Fruit fly (Drosophila melanogaster): ENCODE data around the gene CG9641.

CG9641 gene

dm6 chr2L:2944509-2944908 is 32.2 kb downstream of the CG9641 start (continued):
- TF ChIP-seq NfI (GFP tag; optimal IDR thresholded peaks at IDR 0.05): no peak
- TF ChIP-seq CG5180 (GFP tag; optimal IDR thresholded peaks at IDR 0.05): no peak
- TF ChIP-seq dm (GFP tag; optimal IDR thresholded peaks at IDR 0.05): no peak
- TF ChIP-seq oc (tag; optimal IDR thresholded peaks at IDR 0.05): no peak
- no peak for TF ChIP-seq TFAM (GFP tag; optimal IDR thresholded peaks at IDR 0.05)
- no peak for TF ChIP-seq CG31388 (GFP tag; optimal IDR thresholded peaks at IDR 0.05)
- TF ChIP-seq CG3838 (GFP tag; optimal IDR thresholded peaks at IDR 0.05): no peak
- no peak for TF ChIP-seq tio (GFP tag; optimal IDR thresholded peaks at IDR 0.05)
- TF ChIP-seq psq (GFP tag; optimal IDR thresholded peaks at IDR 0.05): no peak
- TF ChIP-seq CG12391 (tag; optimal IDR thresholded peaks at IDR 0.05): no peak
- no peak for TF ChIP-seq crp (GFP tag; optimal IDR thresholded peaks at IDR 0.05)
- no peak for TF ChIP-seq ssp (GFP tag; IDR thresholded peaks at IDR 0.05)
- no peak for TF ChIP-seq CG6175 (GFP tag; IDR thresholded peaks at IDR 0.05)
- TF ChIP-seq CG14860 (GFP tag; IDR thresholded peaks at IDR 0.05; ENCODE audit: partially characterized antibody): no peak
- TF ChIP-seq jigr1 (GFP tag; IDR thresholded peaks at IDR 0.05): no peak
- 0 out of 3 replicates have a peak, but pooled peaks have one; percentile 17 for TF ChIP-seq CG11695 (GFP tag; IDR thresholded peaks at IDR 0.05)
- no peak for TF ChIP-seq tap (tag; optimal IDR thresholded peaks at IDR 0.05)
- TF ChIP-seq Sin3A (optimal IDR thresholded peaks at IDR 0.05): no peak
- peak; percentile 45; the same call in 1 of the 2 replicates for TF ChIP-seq slbo (GFP tag; IDR thresholded peaks at IDR 0.05)
- TF ChIP-seq CG30431 (GFP tag; optimal IDR thresholded peaks at IDR 0.05): no peak
- TF ChIP-seq CrebB (tag; optimal IDR thresholded peaks at IDR 0.05): no peak
- TF ChIP-seq sisA (GFP tag; IDR thresholded peaks at IDR 0.05): no peak
- TF ChIP-seq hkb (optimal IDR thresholded peaks at IDR 0.05): no peak
- 0 out of 2 replicates have a peak, but pooled peaks have one; percentile 31 for TF ChIP-seq hkb (GFP tag; IDR thresholded peaks at IDR 0.05)
- TF ChIP-seq fd3F (GFP tag; optimal IDR thresholded peaks at IDR 0.05): no peak
- no peak for TF ChIP-seq pita (GFP tag; optimal IDR thresholded peaks at IDR 0.05)
- TF ChIP-seq insv (GFP tag; optimal IDR thresholded peaks at IDR 0.05): no peak
- TF ChIP-seq CG2678 (tag; optimal IDR thresholded peaks at IDR 0.05): no peak
- TF ChIP-seq CG32532 (GFP tag; IDR thresholded peaks at IDR 0.05): peak; percentile 47; the same call in 1 of the 2 replicates
- TF ChIP-seq wdn (GFP tag; IDR thresholded peaks at IDR 0.05): no peak
- peak; percentile 46 for TF ChIP-seq CG2120 (GFP tag; optimal IDR thresholded peaks at IDR 0.05)
- no peak for TF ChIP-seq Dad (GFP tag; optimal IDR thresholded peaks at IDR 0.05)
- TF ChIP-seq dmrt11E (tag; optimal IDR thresholded peaks at IDR 0.05): no peak
- TF ChIP-seq salm (tag; optimal IDR thresholded peaks at IDR 0.05): no peak
- TF ChIP-seq CG10209 (GFP tag; optimal IDR thresholded peaks at IDR 0.05): no peak
- TF ChIP-seq Drgx (GFP tag; IDR thresholded peaks at IDR 0.05): peak; percentile 57
- no peak for TF ChIP-seq CG9215 (GFP tag; IDR thresholded peaks at IDR 0.05)
- TF ChIP-seq CG10979 (tag; optimal IDR thresholded peaks at IDR 0.05): peak; percentile 5
- no peak for TF ChIP-seq CG15696 (tag; optimal IDR thresholded peaks at IDR 0.05)
- TF ChIP-seq Gug (GFP tag; IDR thresholded peaks at IDR 0.05): no peak
- TF ChIP-seq ci (GFP tag; IDR thresholded peaks at IDR 0.05): peak; percentile 45; the same call in 1 of the 3 replicates
- TF ChIP-seq vvl (GFP tag; IDR thresholded peaks at IDR 0.05): no peak
- TF ChIP-seq Mrtf (GFP tag; IDR thresholded peaks at IDR 0.05): no peak
- TF ChIP-seq CG3847 (GFP tag; IDR thresholded peaks at IDR 0.05): no peak
- no peak for TF ChIP-seq CG18619 (GFP tag; optimal IDR thresholded peaks at IDR 0.05)
- TF ChIP-seq Bdp1 (GFP tag; optimal IDR thresholded peaks at IDR 0.05): no peak
- TF ChIP-seq D19A (tag; optimal IDR thresholded peaks at IDR 0.05): peak; percentile 32
- TF ChIP-seq Dfd (GFP tag; optimal IDR thresholded peaks at IDR 0.05): no peak
- no peak for TF ChIP-seq luna (GFP tag; optimal IDR thresholded peaks at IDR 0.05)
- no peak for TF ChIP-seq HLH3B (GFP tag; IDR thresholded peaks at IDR 0.05)
- no peak for TF ChIP-seq pnt (GFP tag; optimal IDR thresholded peaks at IDR 0.05)
- TF ChIP-seq CG11456 (GFP tag; IDR thresholded peaks at IDR 0.05): no peak
- TF ChIP-seq nerfin-2 (GFP tag; IDR thresholded peaks at IDR 0.05; ENCODE audit: partially characterized antibody): no peak

Measured in whole organism, embryonic.